Fruit fly (Drosophila melanogaster): ENCODE results near the gene hang.

DNA sequence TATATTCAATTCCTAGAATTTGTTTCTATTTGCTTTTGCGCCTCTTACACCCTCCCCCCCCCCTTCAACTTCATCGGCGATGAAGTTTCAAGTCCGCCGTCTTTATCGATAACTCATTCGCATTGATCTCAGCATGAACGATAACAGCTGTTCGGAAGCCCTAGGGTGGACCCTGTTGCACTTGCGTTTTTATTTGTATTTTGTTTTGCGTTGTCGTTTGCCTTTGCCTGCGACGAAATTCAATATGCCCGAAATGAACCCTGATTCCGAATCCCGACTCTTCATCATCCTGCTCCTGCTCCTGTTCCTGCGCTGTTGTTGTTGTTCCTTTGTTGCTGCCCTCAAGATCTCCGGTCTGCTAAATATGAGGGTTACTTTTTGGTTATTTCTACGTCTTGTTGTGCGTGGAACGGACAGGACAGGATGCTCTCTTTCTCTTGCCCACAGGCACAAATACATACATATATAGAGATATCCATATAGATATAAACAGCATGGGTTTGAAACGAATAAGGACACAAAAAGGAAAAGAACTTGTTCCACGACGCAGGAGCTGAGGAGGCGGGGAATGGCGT, 3.9 kb downstream of the hang start:
- no peak for TF ChIP-seq N (GFP tag; optimal IDR thresholded peaks at IDR 0.05)
- TF ChIP-seq sv (GFP tag; optimal IDR thresholded peaks at IDR 0.05): no peak
- no peak for TF ChIP-seq Mio (GFP tag; optimal IDR thresholded peaks at IDR 0.05)
- no peak for TF ChIP-seq br (GFP tag; optimal IDR thresholded peaks at IDR 0.05)
- no peak for TF ChIP-seq OdsH (GFP tag; optimal IDR thresholded peaks at IDR 0.05)
- TF ChIP-seq Dfd (GFP tag; optimal IDR thresholded peaks at IDR 0.05): no peak
- TF ChIP-seq rgr (GFP tag; optimal IDR thresholded peaks at IDR 0.05): no peak
- peak; percentile 37 for TF ChIP-seq fru (GFP tag; optimal IDR thresholded peaks at IDR 0.05)
- TF ChIP-seq HLH106 (tag; optimal IDR thresholded peaks at IDR 0.05): peak; percentile 46
- TF ChIP-seq Hnf4 (GFP tag; optimal IDR thresholded peaks at IDR 0.05): no peak
- TF ChIP-seq Jra (GFP tag; optimal IDR thresholded peaks at IDR 0.05): no peak
- no peak for TF ChIP-seq lola (GFP tag; optimal IDR thresholded peaks at IDR 0.05)
- TF ChIP-seq Abd-B (GFP tag; optimal IDR thresholded peaks at IDR 0.05): no peak
